Fruit fly (Drosophila melanogaster) whole organism, embryonic: ENCODE data around the gene Scgbeta.

Source experiments
- CG10462 ChIP-seq: fragments of 200-800 bp; sonication (Bioruptor generic); optimal IDR thresholded peaks from 2 replicates; lab custom pipeline; 2016; ENCODE audit warnings: missing biosample characterization, missing genetic modification characterization
- CG10565 ChIP-seq: fragments of 200-800 bp; sonication (Bioruptor generic); optimal IDR thresholded peaks from 3 replicates; lab custom pipeline; 2016; ENCODE audit warnings: missing biosample characterization, mild to moderate bottlenecking, missing genetic modification characterization
- CG10959 ChIP-seq: fragments of 200-800 bp; sonication (Bioruptor generic); IDR thresholded peaks from 2 replicates; pipeline ENCODE4 v1.3.6; 2022; ENCODE audit warnings: missing biosample characterization, missing genetic modification characterization
- CG11696 ChIP-seq: fragments of 200-800 bp; sonication (Bioruptor generic); IDR thresholded peaks from 2 replicates; pipeline ENCODE4 v1.3.6; 2022; ENCODE audit warnings: missing biosample characterization, missing genetic modification characterization
- CG12236 ChIP-seq: fragments of 200-800 bp; sonication (Bioruptor generic); optimal IDR thresholded peaks from 2 replicates; lab custom pipeline; 2016; ENCODE audit warnings: missing biosample characterization, missing genetic modification characterization
- CG12744 ChIP-seq: fragments of 200-800 bp; sonication (Bioruptor generic); optimal IDR thresholded peaks from 2 replicates; lab custom pipeline; 2016; ENCODE audit warnings: missing biosample characterization, missing genetic modification characterization
- CG14667 ChIP-seq: fragments of 200-800 bp; sonication (Bioruptor generic); IDR thresholded peaks from 2 replicates; pipeline ENCODE4 v1.3.6; 2022; ENCODE audit warnings: missing biosample characterization, missing genetic modification characterization
- CG16815 ChIP-seq: fragments of 200-800 bp; sonication (Bioruptor generic); optimal IDR thresholded peaks from 3 replicates; lab custom pipeline; 2017; ENCODE audit warnings: missing biosample characterization, mild to moderate bottlenecking, missing genetic modification characterization
- CG17186 ChIP-seq: fragments of 200-800 bp; sonication (Bioruptor generic); optimal IDR thresholded peaks from 3 replicates; lab custom pipeline; 2017; ENCODE audit warnings: missing biosample characterization, missing genetic modification reagents, missing genetic modification characterization
- CG1832 ChIP-seq: fragments of 200-800 bp; sonication (Bioruptor generic); optimal IDR thresholded peaks from 2 replicates; lab custom pipeline; 2017; ENCODE audit warnings: missing biosample characterization, mild to moderate bottlenecking, missing genetic modification characterization, inconsistent platforms
- CG18764 ChIP-seq: fragments of 200-800 bp; sonication (Bioruptor generic); optimal IDR thresholded peaks from 3 replicates; lab custom pipeline; 2016; ENCODE audit warnings: missing biosample characterization, missing genetic modification characterization
- CG2712 ChIP-seq: fragments of 200-800 bp; optimal IDR thresholded peaks from 3 replicates; lab custom pipeline; 2019; ENCODE audit warnings: missing biosample characterization, mild to moderate bottlenecking, missing genetic modification characterization, moderate library complexity
- CG31365 ChIP-seq: fragments of 200-800 bp; sonication (Bioruptor generic); optimal IDR thresholded peaks from 2 replicates; lab custom pipeline; 2018; ENCODE audit warnings: missing biosample characterization, mild to moderate bottlenecking, missing genetic modification characterization
- CG34376 ChIP-seq: fragments of 200-800 bp; sonication (Bioruptor generic); optimal IDR thresholded peaks from 2 replicates; lab custom pipeline; 2018; ENCODE audit warnings: missing biosample characterization, mild to moderate bottlenecking, missing genetic modification characterization
- CG3995 ChIP-seq: fragments of 200-800 bp; sonication (Bioruptor generic); optimal IDR thresholded peaks from 3 replicates; lab custom pipeline; 2016; ENCODE audit warnings: missing biosample characterization, missing genetic modification characterization
- CG4404 ChIP-seq: fragments of 200-800 bp; sonication (Bioruptor generic); IDR thresholded peaks from 2 replicates; pipeline ENCODE4 v1.3.6; 2022; ENCODE audit warnings: missing biosample characterization, missing genetic modification characterization
- CG5180 ChIP-seq: fragments of 200-800 bp; sonication (Bioruptor generic); optimal IDR thresholded peaks from 3 replicates; lab custom pipeline; 2017; ENCODE audit warnings: missing biosample characterization, missing genetic modification characterization, mild to moderate bottlenecking, moderate library complexity, missing genetic modification reagents
- CG6272 ChIP-seq: fragments of 200-800 bp; sonication (Bioruptor generic); IDR thresholded peaks from 2 replicates; pipeline ENCODE4 v1.3.6; 2022; ENCODE audit warnings: missing biosample characterization, missing genetic modification characterization
- CG6654 ChIP-seq: fragments of 200-800 bp; sonication (Bioruptor generic); optimal IDR thresholded peaks from 2 replicates; lab custom pipeline; 2017; ENCODE audit warnings: missing biosample characterization, mild to moderate bottlenecking, missing genetic modification characterization
- CG6683 ChIP-seq: fragments of 200-800 bp; sonication (Bioruptor generic); optimal IDR thresholded peaks from 2 replicates; lab custom pipeline; 2017; ENCODE audit warnings: missing biosample characterization, mild to moderate bottlenecking, missing genetic modification characterization, missing genetic modification reagents
- CG8765 ChIP-seq: fragments of 200-800 bp; sonication (Bioruptor generic); IDR thresholded peaks from 2 replicates; pipeline ENCODE4 v1.3.6; 2022; ENCODE audit warnings: missing biosample characterization, missing genetic modification characterization
- CG9876 ChIP-seq: fragments of 200-800 bp; sonication (Bioruptor generic); optimal IDR thresholded peaks from 2 replicates; lab custom pipeline; 2016; ENCODE audit warnings: missing biosample characterization, missing genetic modification characterization
- CG9932 ChIP-seq: fragments of 200-800 bp; sonication (Bioruptor generic); IDR thresholded peaks from 2 replicates; pipeline ENCODE4 v1.3.6; 2022; ENCODE audit warnings: missing biosample characterization, missing genetic modification characterization
- D ChIP-seq, 2 experiments: fragments of 200-800 bp in 1 of 2; fragments of >200 bp in 1 of 2; sonication (Bioruptor generic) in 1 of 2; optimal IDR thresholded peaks; 2 replicates in 1 of 2; 3 replicates in 1 of 2; lab custom pipeline; 2017; ENCODE audit warnings: mild to moderate bottlenecking in 1 of 2, missing biosample characterization in 1 of 2, missing genetic modification characterization in 1 of 2, missing genetic modification reagents in 1 of 2
- Dbx ChIP-seq: fragments of 200-800 bp; sonication (Bioruptor generic); IDR thresholded peaks from 3 replicates; pipeline ENCODE4 v1.3.6; 2022; ENCODE audit warnings: missing biosample characterization, missing genetic modification characterization
- Dfd ChIP-seq, 2 experiments: fragments of >200 bp; optimal IDR thresholded peaks; 2 replicates each; lab custom pipeline; 2017; ENCODE audit warnings: missing biosample characterization in 2 of 2, missing genetic modification characterization in 2 of 2
- Eip74EF ChIP-seq, 2 experiments: fragments of 200-800 bp in 1 of 2; fragments of >200 bp in 1 of 2; sonication (Bioruptor generic) in 1 of 2; optimal IDR thresholded peaks; 2 replicates each; lab custom pipeline; 2017 to 2019; ENCODE audit warnings: missing biosample characterization in 2 of 2, missing genetic modification characterization in 2 of 2, mild to moderate bottlenecking in 1 of 2, moderate library complexity in 1 of 2
- HLHmδ ChIP-seq: fragments of 200-800 bp; sonication (Bioruptor generic); optimal IDR thresholded peaks from 2 replicates; lab custom pipeline; 2018; ENCODE audit warnings: missing biosample characterization, mild to moderate bottlenecking, missing genetic modification characterization, moderate library complexity
- Hand ChIP-seq: fragments of 200-800 bp; sonication (Bioruptor generic); optimal IDR thresholded peaks from 2 replicates; lab custom pipeline; 2017; ENCODE audit warnings: mild to moderate bottlenecking, missing biosample characterization, missing genetic modification reagents, missing genetic modification characterization
- Mes4 ChIP-seq: fragments of 200-800 bp; sonication (Bioruptor generic); optimal IDR thresholded peaks from 2 replicates; lab custom pipeline; 2016; ENCODE audit warnings: missing biosample characterization, missing genetic modification characterization
- NfI ChIP-seq: fragments of 200-800 bp; sonication (Bioruptor generic); optimal IDR thresholded peaks from 3 replicates; lab custom pipeline; 2018; ENCODE audit warnings: missing biosample characterization, mild to moderate bottlenecking, missing genetic modification characterization, moderate library complexity
- TFAM ChIP-seq: fragments of 200-800 bp; sonication (Bioruptor generic); optimal IDR thresholded peaks from 2 replicates; lab custom pipeline; 2017; ENCODE audit warnings: missing biosample characterization, missing genetic modification characterization, inconsistent platforms
- Usf ChIP-seq: fragments of 200-800 bp; sonication (Bioruptor generic); optimal IDR thresholded peaks from 2 replicates; lab custom pipeline; 2017; ENCODE audit warnings: missing genotype, missing biosample characterization, missing genetic modification characterization
- ap ChIP-seq: fragments of 200-800 bp; sonication (Bioruptor generic); IDR thresholded peaks from 2 replicates; pipeline ENCODE4 v1.3.6; 2022; ENCODE audit warnings: missing biosample characterization, missing genetic modification characterization
- az2 ChIP-seq: fragments of 200-800 bp; sonication (Bioruptor generic); optimal IDR thresholded peaks from 3 replicates; lab custom pipeline; 2016; ENCODE audit warnings: missing biosample characterization, missing genetic modification characterization
- bigmax ChIP-seq: fragments of 200-800 bp; sonication (Bioruptor generic); optimal IDR thresholded peaks from 2 replicates; lab custom pipeline; 2018; ENCODE audit warnings: missing biosample characterization, mild to moderate bottlenecking, missing genetic modification characterization
- corto ChIP-seq: fragments of 200-800 bp; sonication (Bioruptor generic); optimal IDR thresholded peaks from 2 replicates; lab custom pipeline; 2016; ENCODE audit warnings: missing biosample characterization, mild to moderate bottlenecking, missing genetic modification characterization, moderate library complexity
- ken ChIP-seq: fragments of 200-800 bp; sonication (Bioruptor generic); IDR thresholded peaks from 3 replicates; pipeline ENCODE4 v1.3.6; 2022; ENCODE audit warnings: missing biosample characterization, missing genetic modification characterization
- odd ChIP-seq: fragments of 200-800 bp; sonication (Bioruptor generic); optimal IDR thresholded peaks from 2 replicates; lab custom pipeline; 2017; ENCODE audit warnings: missing biosample characterization, mild to moderate bottlenecking, missing genetic modification characterization
- p53 ChIP-seq: fragments of 200-800 bp; sonication (Bioruptor generic); optimal IDR thresholded peaks from 2 replicates; lab custom pipeline; 2016; ENCODE audit warnings: missing biosample characterization, missing genetic modification characterization
- pros ChIP-seq: fragments of 200-800 bp; sonication (Bioruptor generic); optimal IDR thresholded peaks from 3 replicates; lab custom pipeline; 2019; ENCODE audit warnings: missing biosample characterization, mild to moderate bottlenecking, missing genetic modification characterization, moderate library complexity
- row ChIP-seq: fragments of 200-800 bp; sonication (Bioruptor generic); IDR thresholded peaks from 3 replicates; pipeline ENCODE4 v1.3.6; 2022; ENCODE audit warnings: missing biosample characterization, missing genetic modification characterization
- sens-2 ChIP-seq: fragments of 200-800 bp; sonication (Bioruptor generic); IDR thresholded peaks from 2 replicates; pipeline ENCODE4 v1.3.6; 2022; ENCODE audit warnings: missing biosample characterization, missing genetic modification characterization
- sr ChIP-seq: fragments of 200-800 bp; sonication (Bioruptor generic); IDR thresholded peaks from 3 replicates; pipeline ENCODE4 v1.3.6; 2022; ENCODE audit warnings: missing biosample characterization, missing genetic modification characterization
- stwl ChIP-seq: fragments of 200-800 bp; sonication (Bioruptor generic); optimal IDR thresholded peaks from 3 replicates; lab custom pipeline; 2018; ENCODE audit warnings: missing biosample characterization, mild to moderate bottlenecking, missing genetic modification characterization, moderate library complexity
- twi ChIP-seq: fragments of 200-800 bp; optimal IDR thresholded peaks from 2 replicates; lab custom pipeline; 2019; ENCODE audit warnings: missing biosample characterization, mild to moderate bottlenecking, missing genetic modification characterization, moderate library complexity
- usp ChIP-seq: fragments of >200 bp; optimal IDR thresholded peaks from 2 replicates; lab custom pipeline; 2017; ENCODE audit warnings: missing biosample characterization, missing genetic modification characterization
- vfl ChIP-seq: fragments of 200-800 bp; sonication (Bioruptor generic); optimal IDR thresholded peaks from 2 replicates; lab custom pipeline; 2016; ENCODE audit warnings: missing biosample characterization, missing genetic modification characterization
- wor ChIP-seq: fragments of 200-800 bp; sonication (Bioruptor generic); IDR thresholded peaks from 2 replicates; pipeline ENCODE4 v1.3.6; 2022; ENCODE audit warnings: missing biosample characterization, missing genetic modification characterization

The Scgbeta gene

dm6 chr3R:12442601-12443533 lies 20.6 kb upstream of the Scgbeta start (continued):
- TF ChIP-seq stwl (tag; lab: Kevin White, UChicago) (no peak), twi (no peak), CG3995 (peak; percentile 41), NfI (peak; percentile 23), sr (no peak), Dfd (GFP tag; optimal IDR thresholded peaks at IDR 0.05; lab: Kevin White, UChicago) (no peak), pros (GFP tag; lab: Kevin White, UChicago) (no peak), corto (GFP tag; lab: Kevin White, UChicago) (peak; percentile 50), sens-2 (GFP tag; lab: Robert Waterston, UW) (no peak), ken (GFP tag; lab: Robert Waterston, UW) (no peak), CG2712 (tag; lab: Kevin White, UChicago) (peak; percentile 23), Mes4 (GFP tag; lab: Kevin White, UChicago) (no peak), CG10565 (GFP tag; lab: Kevin White, UChicago) (no peak), CG10959 (GFP tag; lab: Robert Waterston, UW) (no peak), CG18764 (GFP tag; lab: Kevin White, UChicago) (no peak), CG10462 (no peak), CG5180 (GFP tag; lab: Kevin White, UChicago) (no peak), CG6272 (GFP tag; lab: Robert Waterston, UW) (no peak), D (optimal IDR thresholded peaks at IDR 0.05; lab: Kevin White, UChicago) (no peak), D (GFP tag; optimal IDR thresholded peaks at IDR 0.05; lab: Kevin White, UChicago) (no peak), CG14667 (no peak), bigmax (GFP tag; lab: Kevin White, UChicago) (no peak), CG4404 (GFP tag; lab: Robert Waterston, UW) (no peak), CG12236 (GFP tag; lab: Kevin White, UChicago) (no peak), Dbx (GFP tag; lab: Robert Waterston, UW) (peak; percentile 24; the same call in 1 of the 3 replicates), CG9876 (GFP tag; lab: Kevin White, UChicago) (no peak), CG11696 (GFP tag; lab: Robert Waterston, UW) (no peak), p53 (GFP tag; lab: Kevin White, UChicago) (no peak), Hand (peak; percentile 4), vfl (GFP tag; lab: Kevin White, UChicago) (no peak), CG6683 (GFP tag; lab: Kevin White, UChicago) (no peak), CG6654 (GFP tag; lab: Kevin White, UChicago) (no peak), usp (no peak), CG8765 (GFP tag; lab: Robert Waterston, UW) (no peak), Eip74EF (GFP tag; optimal IDR thresholded peaks at IDR 0.05; lab: Kevin White, UChicago) (no peak), CG17186 (GFP tag; lab: Kevin White, UChicago) (no peak), CG9932 (GFP tag; lab: Robert Waterston, UW) (peak; percentile 59), TFAM (GFP tag; lab: Kevin White, UChicago) (no peak), CG16815 (peak; percentile 15), HLHmδ (no peak), az2 (no peak), Usf (GFP tag; lab: Kevin White, UChicago) (peak; percentile 33), CG34376 (GFP tag; lab: Kevin White, UChicago) (no peak), odd (no peak), row (peak; percentile 75), CG31365 (tag; lab: Kevin White, UChicago) (no peak), wor (no peak), ap (GFP tag; lab: Robert Waterston, UW) (no peak), CG12744 (no peak), CG1832 (GFP tag; lab: Kevin White, UChicago) (peak; percentile 24)
